Worm (Caenorhabditis elegans): ENCODE results near the gene C24D10.6.

DNA sequence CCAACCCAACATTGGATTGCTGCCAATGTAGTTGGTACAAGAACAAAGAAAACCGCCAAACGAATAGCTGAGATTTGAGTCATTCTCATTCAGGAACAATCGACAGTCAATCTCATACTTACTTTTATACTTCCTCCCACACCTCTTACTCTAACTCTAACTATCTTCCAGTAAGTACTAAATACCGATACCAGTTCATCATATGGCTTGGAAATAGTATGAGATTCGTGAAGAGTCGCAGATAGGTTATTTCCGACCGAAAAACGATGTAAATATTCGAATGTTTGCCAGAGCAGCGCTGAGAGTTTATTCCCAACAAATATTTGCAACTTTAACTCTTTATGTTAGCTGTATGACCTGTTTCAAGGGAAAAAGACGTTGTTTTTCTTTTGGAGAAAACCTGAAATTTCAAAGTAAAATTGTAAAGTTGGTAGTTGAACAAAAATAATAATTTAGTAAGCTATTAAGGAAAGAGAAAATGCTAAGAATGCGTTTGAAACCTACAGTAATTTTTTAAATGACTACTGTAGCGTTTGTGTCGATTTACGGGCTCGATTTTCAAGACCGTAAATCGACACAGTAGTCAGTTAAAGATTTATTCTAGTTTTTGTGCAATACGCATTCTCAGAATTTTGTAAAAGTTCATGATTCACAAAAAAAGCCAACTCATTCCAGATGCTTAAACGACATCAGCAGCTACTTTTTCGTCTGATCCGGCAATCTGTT lies 26.6 kb upstream of the C24D10.6 start, which contains the start of the genes W03F8.6 and mtrf-1L:
- TF ChIP-seq tab-1 (GFP tag; IDR thresholded peaks at IDR 0.05) (no peak), ztf-29 (GFP tag; IDR thresholded peaks at IDR 0.05) (no peak)

Data from whole organism, midembryonic.